Worm (Caenorhabditis elegans) whole organism, young adult: ENCODE data around the gene T12B3.2.

Source experiments
- C06A6.2 ChIP-seq: fragments of 200-800 bp; sonication (Bioruptor generic); conservative IDR thresholded peaks from 2 replicates; pipeline ENCODE4 v1.3.6; 2022; ENCODE audit warnings: missing genetic modification characterization, missing compliant biosample characterization
- C17E4.6 ChIP-seq: fragments of 200-800 bp; sonication (Bioruptor generic); IDR thresholded peaks from 2 replicates; pipeline ENCODE4 v1.3.6; 2022; ENCODE audit warnings: missing genetic modification reagents, missing genetic modification characterization, missing compliant biosample characterization
- F22D6.2 ChIP-seq: sonication (generic microtip); optimal IDR thresholded peaks from 2 replicates; lab custom pipeline; 2016; ENCODE audit warnings: mild to moderate bottlenecking, missing genetic modification characterization, missing compliant biosample characterization
- F49E8.2 ChIP-seq: sonication (generic microtip); optimal IDR thresholded peaks from 3 replicates; lab custom pipeline; 2017; ENCODE audit warnings: missing genetic modification characterization, mild to moderate bottlenecking, missing compliant biosample characterization, antibody characterized with exemption, moderate library complexity; ENCODE audit not compliant: insufficient read depth
- F55B11.4 ChIP-seq: sonication (generic microtip); optimal IDR thresholded peaks from 2 replicates; lab custom pipeline; 2016; ENCODE audit warnings: missing compliant biosample characterization, missing genetic modification characterization, borderline replicate concordance; ENCODE audit not compliant: insufficient read depth
- F57A8.1 ChIP-seq: fragments of 200-800 bp; sonication (Bioruptor generic); optimal IDR thresholded peaks from 2 replicates; lab custom pipeline; 2018; ENCODE audit warnings: mild to moderate bottlenecking, missing genetic modification characterization, moderate library complexity, missing compliant biosample characterization
- F57C9.4 ChIP-seq: sonication (generic microtip); optimal IDR thresholded peaks from 2 replicates; lab custom pipeline; 2017; ENCODE audit warnings: mild to moderate bottlenecking, missing genetic modification characterization, missing compliant biosample characterization
- K11D2.4 ChIP-seq: fragments of 200-800 bp; sonication (Bioruptor generic); IDR thresholded peaks from 2 replicates; pipeline ENCODE4 v1.3.6; 2022; ENCODE audit warnings: missing genetic modification reagents, missing genetic modification characterization, missing compliant biosample characterization
- Y53F4B.3 ChIP-seq: fragments of 200-800 bp; sonication (Bioruptor generic); IDR thresholded peaks from 2 replicates; pipeline ENCODE4 v1.3.6; 2022; ENCODE audit warnings: missing genetic modification reagents, missing genetic modification characterization, missing compliant biosample characterization
- Y53G8AR.9 ChIP-seq: fragments of 200-800 bp; sonication (Bioruptor generic); conservative IDR thresholded peaks from 2 replicates; pipeline ENCODE4 v1.3.6; 2022; ENCODE audit warnings: missing genetic modification reagents, missing genetic modification characterization, missing compliant biosample characterization
- Y67H2A.10 ChIP-seq: fragments of 200-800 bp; sonication (Bioruptor generic); conservative IDR thresholded peaks from 2 replicates; pipeline ENCODE4 v1.3.6; 2022; ENCODE audit warnings: missing genetic modification reagents, missing genetic modification characterization, missing compliant biosample characterization
- athp-1 ChIP-seq: sonication (generic microtip); optimal IDR thresholded peaks from 2 replicates; lab custom pipeline; 2017; ENCODE audit warnings: mild to moderate bottlenecking, missing genetic modification characterization, missing compliant biosample characterization
- attf-3 ChIP-seq: fragments of 200-800 bp; sonication (Bioruptor generic); conservative IDR thresholded peaks from 2 replicates; pipeline ENCODE4 v1.3.6; 2022; ENCODE audit warnings: missing genetic modification reagents, missing genetic modification characterization, missing compliant biosample characterization
- attf-6 ChIP-seq: fragments of 200-800 bp; sonication (Bioruptor generic); IDR thresholded peaks from 2 replicates; pipeline ENCODE4 v1.3.6; 2022; ENCODE audit warnings: missing genetic modification reagents, missing genetic modification characterization, missing compliant biosample characterization
- cebp-2 ChIP-seq: fragments of 200-800 bp; sonication (Bioruptor generic); IDR thresholded peaks from 2 replicates; pipeline ENCODE4 v1.3.6; 2022; ENCODE audit warnings: missing genetic modification characterization, missing compliant biosample characterization
- ceh-100 ChIP-seq: fragments of 200-800 bp; sonication (Bioruptor generic); IDR thresholded peaks from 2 replicates; pipeline ENCODE4 v1.3.6; 2022; ENCODE audit warnings: missing genetic modification reagents, missing genetic modification characterization, missing compliant biosample characterization
- ceh-58 ChIP-seq: fragments of 200-800 bp; sonication (Bioruptor generic); IDR thresholded peaks from 2 replicates; pipeline ENCODE4 v1.3.6; 2022; ENCODE audit warnings: missing genetic modification characterization, missing compliant biosample characterization
- ceh-79 ChIP-seq: sonication (generic microtip); optimal IDR thresholded peaks from 2 replicates; lab custom pipeline; 2017; ENCODE audit warnings: mild to moderate bottlenecking, missing genetic modification characterization, missing compliant biosample characterization
- ceh-91 ChIP-seq: fragments of 200-800 bp; sonication (Bioruptor generic); IDR thresholded peaks from 2 replicates; pipeline ENCODE4 v1.3.6; 2022; ENCODE audit warnings: missing genetic modification reagents, missing genetic modification characterization, missing compliant biosample characterization
- chd-7 ChIP-seq: sonication (generic microtip); optimal IDR thresholded peaks from 2 replicates; lab custom pipeline; 2016; ENCODE audit warnings: mild to moderate bottlenecking, missing genetic modification characterization, moderate library complexity, missing compliant biosample characterization
- dox-1 ChIP-seq: fragments of 200-800 bp; sonication (Bioruptor generic); IDR thresholded peaks from 2 replicates; pipeline ENCODE4 v1.3.6; 2022; ENCODE audit warnings: missing genetic modification reagents, missing genetic modification characterization, missing compliant biosample characterization
- dpl-1 ChIP-seq: fragments of 150-350 bp; optimal IDR thresholded peaks from 2 replicates; lab custom pipeline; 2014; ENCODE audit warnings: missing biosample characterization, missing genetic modification reagents, missing genetic modification characterization
- egl-18 ChIP-seq: fragments of 200-800 bp; sonication (Bioruptor generic); IDR thresholded peaks from 2 replicates; pipeline ENCODE4 v1.3.6; 2022; ENCODE audit warnings: missing genetic modification reagents, missing genetic modification characterization, missing compliant biosample characterization
- ets-4 ChIP-seq: fragments of 200-800 bp; sonication (Bioruptor generic); optimal IDR thresholded peaks from 2 replicates; lab custom pipeline; 2018; ENCODE audit warnings: mild to moderate bottlenecking, missing genetic modification characterization, missing compliant biosample characterization
- hmg-1.2 ChIP-seq: fragments of 200-800 bp; sonication (Bioruptor generic); IDR thresholded peaks from 2 replicates; pipeline ENCODE4 v1.3.6; 2022; ENCODE audit warnings: missing genetic modification reagents, missing genetic modification characterization, missing compliant biosample characterization
- hmg-20 ChIP-seq: fragments of 200-800 bp; sonication (Bioruptor generic); IDR thresholded peaks from 2 replicates; pipeline ENCODE4 v1.3.6; 2022; ENCODE audit warnings: missing genetic modification reagents, missing genetic modification characterization, missing compliant biosample characterization
- hrde-1 ChIP-seq: sonication (generic microtip); optimal IDR thresholded peaks from 2 replicates; lab custom pipeline; 2016; ENCODE audit warnings: missing genetic modification characterization, mild to moderate bottlenecking, missing compliant biosample characterization, moderate library complexity, missing genotype, missing genetic modification reagents, borderline replicate concordance
- let-526 ChIP-seq: fragments of 200-800 bp; sonication (Bioruptor generic); IDR thresholded peaks from 2 replicates; pipeline ENCODE4 v1.3.6; 2022; ENCODE audit warnings: missing genetic modification reagents, missing genetic modification characterization, missing compliant biosample characterization
- let-607 ChIP-seq, 2 experiments: fragments of 200-800 bp in 1 of 2; sonication (Bioruptor generic) in 1 of 2; sonication (generic microtip) in 1 of 2; optimal IDR thresholded peaks; 2 replicates each; lab custom pipeline; 2016 to 2018; ENCODE audit warnings: mild to moderate bottlenecking in 2 of 2, missing compliant biosample characterization in 2 of 2, missing genetic modification characterization in 2 of 2, moderate library complexity in 2 of 2, missing genotype in 1 of 2
- lin-35 ChIP-seq, 3 experiments: fragments of 150-350 bp in 2 of 3; sonication (generic microtip) in 1 of 3; optimal IDR thresholded peaks; 2 replicates each; lab custom pipeline; 2014 to 2018; ENCODE audit warnings: missing biosample characterization in 3 of 3, missing genetic modification characterization in 3 of 3, missing genetic modification reagents in 3 of 3
- lin-40 ChIP-seq: sonication (generic microtip); optimal IDR thresholded peaks from 2 replicates; lab custom pipeline; 2016; ENCODE audit warnings: missing genetic modification characterization, mild to moderate bottlenecking, missing compliant biosample characterization, missing genotype, missing genetic modification reagents
- madf-10 ChIP-seq: sonication (generic microtip); optimal IDR thresholded peaks from 2 replicates; lab custom pipeline; 2016; ENCODE audit warnings: mild to moderate bottlenecking, missing genetic modification characterization, missing compliant biosample characterization
- mel-28 ChIP-seq: sonication (generic microtip); optimal IDR thresholded peaks from 2 replicates; lab custom pipeline; 2016; ENCODE audit warnings: borderline replicate concordance, mild to moderate bottlenecking, missing genetic modification characterization, missing compliant biosample characterization
- mes-4 ChIP-seq: sonication (generic microtip); optimal IDR thresholded peaks from 2 replicates; lab custom pipeline; 2016; ENCODE audit warnings: missing genotype, missing genetic modification characterization, missing compliant biosample characterization
- mxl-1 ChIP-seq: sonication (generic microtip); optimal IDR thresholded peaks from 2 replicates; lab custom pipeline; 2016; ENCODE audit warnings: missing genetic modification characterization, missing compliant biosample characterization
- nfya-1 ChIP-seq: sonication (generic microtip); optimal IDR thresholded peaks from 2 replicates; lab custom pipeline; 2017; ENCODE audit warnings: antibody characterized with exemption, missing compliant biosample characterization, missing genetic modification characterization, borderline replicate concordance; ENCODE audit not compliant: insufficient read depth
- nfyb-1 ChIP-seq: fragments of 200-800 bp; sonication (Bioruptor generic); IDR thresholded peaks from 2 replicates; pipeline ENCODE4 v1.3.6; 2022; ENCODE audit warnings: missing genetic modification reagents, missing genetic modification characterization, missing compliant biosample characterization
- nhr-90 ChIP-seq: sonication (generic microtip); optimal IDR thresholded peaks from 2 replicates; lab custom pipeline; 2016; ENCODE audit warnings: missing genotype, mild to moderate bottlenecking, missing genetic modification characterization, missing compliant biosample characterization
- pha-4 ChIP-seq: fragments of 150-350 bp; sonication (generic microtip); optimal IDR thresholded peaks from 2 replicates; lab custom pipeline; 2014; ENCODE audit warnings: missing biosample characterization, missing genetic modification reagents, missing genetic modification characterization
- rec-8 ChIP-seq, 2 experiments: sonication (generic microtip); optimal IDR thresholded peaks; 2 replicates each; lab custom pipeline; 2016; ENCODE audit warnings: mild to moderate bottlenecking in 2 of 2, missing genetic modification characterization in 2 of 2, missing genetic modification reagents in 2 of 2, missing genotype in 2 of 2, missing biosample characterization in 1 of 2, missing compliant biosample characterization in 1 of 2, moderate library complexity in 1 of 2
- repo-1 ChIP-seq: sonication (generic microtip); optimal IDR thresholded peaks from 2 replicates; lab custom pipeline; 2017; ENCODE audit warnings: mild to moderate bottlenecking, missing genetic modification characterization, missing compliant biosample characterization
- sdz-38 ChIP-seq: sonication (generic microtip); optimal IDR thresholded peaks from 2 replicates; lab custom pipeline; 2016; ENCODE audit warnings: missing genotype, missing genetic modification characterization, missing compliant biosample characterization
- sea-2 ChIP-seq: fragments of 200-800 bp; sonication (Bioruptor generic); IDR thresholded peaks from 2 replicates; pipeline ENCODE4 v1.3.6; 2022; ENCODE audit warnings: missing genetic modification characterization, missing compliant biosample characterization
- snpc-1.3 ChIP-seq: sonication (generic microtip); optimal IDR thresholded peaks from 2 replicates; lab custom pipeline; 2017; ENCODE audit warnings: missing genetic modification characterization, mild to moderate bottlenecking, missing compliant biosample characterization, antibody characterized with exemption, moderate library complexity, missing genotype, missing genetic modification reagents; ENCODE audit not compliant: insufficient read depth
- tbp1 ChIP-seq: fragments of 200-800 bp; sonication (Bioruptor generic); optimal IDR thresholded peaks from 2 replicates; lab custom pipeline; 2018; ENCODE audit warnings: mild to moderate bottlenecking, missing genetic modification characterization, missing compliant biosample characterization
- xnd-1 ChIP-seq: sonication (generic microtip); optimal IDR thresholded peaks from 2 replicates; lab custom pipeline; 2016; ENCODE audit warnings: missing genotype, missing genetic modification reagents, missing genetic modification characterization, missing compliant biosample characterization
- zim-3 ChIP-seq: sonication (generic microtip); optimal IDR thresholded peaks from 2 replicates; lab custom pipeline; 2017; ENCODE audit warnings: mild to moderate bottlenecking, missing genetic modification characterization, moderate library complexity, missing compliant biosample characterization
- ztf-3 ChIP-seq: fragments of 200-800 bp; sonication (Bioruptor generic); optimal IDR thresholded peaks from 2 replicates; lab custom pipeline; 2018; ENCODE audit warnings: mild to moderate bottlenecking, missing genetic modification characterization, missing compliant biosample characterization
- ztf-6 ChIP-seq: fragments of 200-800 bp; sonication (Bioruptor generic); IDR thresholded peaks from 2 replicates; pipeline ENCODE4 v1.3.6; 2022; ENCODE audit warnings: missing genetic modification reagents, missing genetic modification characterization, missing compliant biosample characterization

The T12B3.2 gene

DNA sequence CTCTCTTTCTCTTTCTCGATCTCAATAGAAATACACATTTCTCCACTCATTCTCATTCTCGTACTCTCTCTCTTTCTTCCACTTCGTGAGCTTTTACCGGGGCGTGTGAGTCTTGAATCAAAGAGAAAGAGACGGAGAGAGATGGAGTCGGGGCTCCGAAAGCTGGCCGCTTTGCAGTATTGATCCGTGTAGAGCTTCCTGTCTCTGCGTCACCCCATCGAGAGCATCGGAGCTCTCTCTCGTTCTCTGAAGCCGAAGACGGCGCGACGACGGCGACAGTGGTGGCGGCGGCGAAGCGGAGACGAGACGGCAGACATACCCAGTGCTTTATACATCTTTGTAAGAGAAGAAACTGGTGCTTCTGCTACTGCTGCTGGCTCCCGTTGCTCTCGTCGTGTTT lies 25.5 kb downstream of the T12B3.2 start (continued):
- TF ChIP-seq lin-40 (peak; percentile 75), chd-7 (tag; lab: Kevin White, UChicago) (peak; percentile 50), snpc-1.3 (tag; lab: Kevin White, UChicago) (no peak), let-526 (GFP tag; lab: Robert Waterston, UW) (no peak), nhr-90 (tag; lab: Kevin White, UChicago) (no peak), egl-18 (no peak), ceh-100 (GFP tag; lab: Robert Waterston, UW) (no peak), mes-4 (tag; lab: Kevin White, UChicago) (no peak), F57C9.4 (tag; lab: Kevin White, UChicago) (no peak), tbp1 (GFP tag; lab: Kevin White, UChicago) (no peak), attf-3 (no peak), sdz-38 (tag; lab: Kevin White, UChicago) (no peak), ets-4 (GFP tag; lab: Kevin White, UChicago) (no peak), ztf-3 (no peak), sea-2 (no peak), C06A6.2 (GFP tag; lab: Robert Waterston, UW) (no peak), hrde-1 (no peak), nfyb-1 (peak; percentile 73), Y67H2A.10 (GFP tag; lab: Robert Waterston, UW) (no peak), let-607 (tag; optimal IDR thresholded peaks at IDR 0.05; lab: Kevin White, UChicago) (no peak), lin-35 (GFP tag; optimal IDR thresholded peaks at IDR 0.05; lab: Kevin White, UChicago) (peak in 1 of 3 experiments; percentile 45), dox-1 (no peak), F49E8.2 (tag; lab: Kevin White, UChicago) (no peak), F22D6.2 (tag; lab: Kevin White, UChicago) (no peak), ceh-79 (tag; lab: Kevin White, UChicago) (no peak), mel-28 (no peak), nfya-1 (tag; lab: Kevin White, UChicago) (no peak), pha-4 (no peak), Y53F4B.3 (GFP tag; lab: Robert Waterston, UW) (no peak), ceh-58 (GFP tag; lab: Robert Waterston, UW) (no peak), F55B11.4 (tag; lab: Kevin White, UChicago) (no peak), dpl-1 (GFP tag; lab: Kevin White, UChicago) (no peak), hmg-20 (GFP tag; lab: Robert Waterston, UW) (no peak), attf-6 (no peak), xnd-1 (tag; lab: Kevin White, UChicago) (no peak), Y53G8AR.9 (no peak), C17E4.6 (GFP tag; lab: Robert Waterston, UW) (no peak), cebp-2 (GFP tag; lab: Robert Waterston, UW) (no peak), hmg-1.2 (GFP tag; lab: Robert Waterston, UW) (peak; percentile 51; the same call in 1 of the 2 replicates), madf-10 (tag; lab: Kevin White, UChicago) (peak; percentile 94), ceh-91 (GFP tag; lab: Robert Waterston, UW) (no peak), ztf-6 (GFP tag; lab: Robert Waterston, UW) (no peak), K11D2.4 (GFP tag; lab: Robert Waterston, UW) (peak; percentile 63; the same call in 1 of the 2 replicates), F57A8.1 (no peak), zim-3 (tag; lab: Kevin White, UChicago) (no peak), repo-1 (tag; lab: Kevin White, UChicago) (no peak), mxl-1 (tag; lab: Kevin White, UChicago) (no peak), athp-1 (no peak), rec-8 (tag; optimal IDR thresholded peaks at IDR 0.05; lab: Kevin White, UChicago) (no peak)
